Fruit fly (Drosophila melanogaster): ENCODE measurements around the gene CG8478.

The CG8478 gene

dm6 chr3R:9791177-9791806, 27.8 kb downstream of the CG8478 start, which contains the start of the genes CG12945 and CG8507 (continued):
- TF ChIP-seq fd96Cb (tag; optimal IDR thresholded peaks at IDR 0.05) (no peak), vfl (GFP tag; optimal IDR thresholded peaks at IDR 0.05) (peak; percentile 46), toy (GFP tag; IDR thresholded peaks at IDR 0.05) (no peak), CG10565 (GFP tag; optimal IDR thresholded peaks at IDR 0.05) (no peak), ERR (GFP tag; optimal IDR thresholded peaks at IDR 0.05) (no peak), Bteb2 (GFP tag; optimal IDR thresholded peaks at IDR 0.05) (no peak), CG8924 (tag; optimal IDR thresholded peaks at IDR 0.05) (peak; percentile 31), tin (GFP tag; optimal IDR thresholded peaks at IDR 0.05) (peak; percentile 46), ato (GFP tag; IDR thresholded peaks at IDR 0.05; ENCODE audit: partially characterized antibody) (no peak), Trl (optimal IDR thresholded peaks at IDR 0.05) (no peak), Trl (GFP tag; optimal IDR thresholded peaks at IDR 0.05) (peak; percentile 4), hb (GFP tag; IDR thresholded peaks at IDR 0.05; ENCODE audit: partially characterized antibody) (no peak), CG2712 (tag; optimal IDR thresholded peaks at IDR 0.05) (peak; percentile 47), pho (GFP tag; optimal IDR thresholded peaks at IDR 0.05) (peak; percentile 33), fru (optimal IDR thresholded peaks at IDR 0.05) (no peak), Adf1 (GFP tag; IDR thresholded peaks at IDR 0.05) (no peak), CG12744 (GFP tag; optimal IDR thresholded peaks at IDR 0.05) (peak; percentile 43), ttk (GFP tag; IDR thresholded peaks at IDR 0.05) (no peak), Blimp-1 (GFP tag; optimal IDR thresholded peaks at IDR 0.05) (peak; percentile 28), dmrt11E (tag; optimal IDR thresholded peaks at IDR 0.05) (peak; percentile 4), CG10267 (tag; optimal IDR thresholded peaks at IDR 0.05) (peak; percentile 35), zen2 (GFP tag; IDR thresholded peaks at IDR 0.05; ENCODE audit: partially characterized antibody) (no peak), amos (GFP tag; IDR thresholded peaks at IDR 0.05; ENCODE audit: partially characterized antibody) (no peak), Xbp1 (GFP tag; optimal IDR thresholded peaks at IDR 0.05) (peak; percentile 68), Pdp1 (GFP tag; optimal IDR thresholded peaks at IDR 0.05) (peak; percentile 56 to 59), Hmx (GFP tag; optimal IDR thresholded peaks at IDR 0.05) (no peak), CG12219 (GFP tag; optimal IDR thresholded peaks at IDR 0.05) (no peak), lbe (GFP tag; optimal IDR thresholded peaks at IDR 0.05) (peak; percentile 3), CG9876 (GFP tag; optimal IDR thresholded peaks at IDR 0.05) (no peak), repo (GFP tag; optimal IDR thresholded peaks at IDR 0.05) (no peak), CG16815 (GFP tag; optimal IDR thresholded peaks at IDR 0.05) (peak; percentile 11), ATbp (GFP tag; optimal IDR thresholded peaks at IDR 0.05) (no peak), CG32767 (GFP tag; IDR thresholded peaks at IDR 0.05) (no peak), TFAM (GFP tag; optimal IDR thresholded peaks at IDR 0.05) (no peak), Tbp (GFP tag; optimal IDR thresholded peaks at IDR 0.05) (no peak), tio (GFP tag; optimal IDR thresholded peaks at IDR 0.05) (no peak), CG6791 (GFP tag; IDR thresholded peaks at IDR 0.05; ENCODE audit: partially characterized antibody) (no peak), CG10274 (GFP tag; optimal IDR thresholded peaks at IDR 0.05) (no peak), D19B (GFP tag; optimal IDR thresholded peaks at IDR 0.05) (no peak), Dek (tag; optimal IDR thresholded peaks at IDR 0.05) (peak; percentile 50), Oli (tag; optimal IDR thresholded peaks at IDR 0.05) (peak; percentile 13), CG14710 (tag; optimal IDR thresholded peaks at IDR 0.05) (peak; percentile 70), Chrac-16 (GFP tag; optimal IDR thresholded peaks at IDR 0.05) (peak; percentile 28), CG18619 (GFP tag; optimal IDR thresholded peaks at IDR 0.05) (peak; percentile 14), CG3407 (GFP tag; optimal IDR thresholded peaks at IDR 0.05) (no peak), CG9437 (GFP tag; optimal IDR thresholded peaks at IDR 0.05) (peak; percentile 33), Gug (GFP tag; IDR thresholded peaks at IDR 0.05) (peak; percentile 36; the same call in 1 of the 4 replicates), tna (GFP tag; IDR thresholded peaks at IDR 0.05; ENCODE audit: partially characterized antibody) (no peak), Mad (GFP tag; optimal IDR thresholded peaks at IDR 0.05) (peak; percentile 39), Camta (GFP tag; optimal IDR thresholded peaks at IDR 0.05) (peak; percentile 44)

Measured in whole organism, embryonic.